Worm (Caenorhabditis elegans) whole organism, L4 larva: ENCODE measurements around the gene R102.8.

Experiments
- D1046.2 ChIP-seq: fragments of 200-800 bp; sonication (Bioruptor generic); IDR thresholded peaks from 2 replicates; pipeline ENCODE4 v1.3.6; 2022; ENCODE audit warnings: missing genetic modification characterization, missing compliant biosample characterization
- F44E2.7 ChIP-seq: fragments of 200-800 bp; sonication (Bioruptor generic); IDR thresholded peaks from 2 replicates; pipeline ENCODE4 v2.1.2; 2022; ENCODE audit warnings: missing genetic modification characterization, missing compliant biosample characterization
- F49E8.2 ChIP-seq: sonication (generic microtip); optimal IDR thresholded peaks from 2 replicates; lab custom pipeline; 2016; ENCODE audit warnings: missing compliant biosample characterization, mild to moderate bottlenecking, missing genetic modification characterization, borderline replicate concordance
- T20F7.1 ChIP-seq: fragments of 200-800 bp; sonication (Bioruptor generic); optimal IDR thresholded peaks from 2 replicates; lab custom pipeline; 2018; ENCODE audit warnings: mild to moderate bottlenecking, missing genetic modification characterization, missing compliant biosample characterization
- Y5F2A.4 ChIP-seq: fragments of 200-800 bp; sonication (Bioruptor generic); optimal IDR thresholded peaks from 2 replicates; lab custom pipeline; 2018; ENCODE audit warnings: mild to moderate bottlenecking, missing genetic modification characterization, missing compliant biosample characterization
- ZK546.5 ChIP-seq, 2 experiments: sonication (generic microtip); optimal IDR thresholded peaks; 2 replicates each; lab custom pipeline; 2017; ENCODE audit warnings: missing biosample characterization in 2 of 2, missing genetic modification characterization in 2 of 2
- aly-2 ChIP-seq: sonication (generic microtip); optimal IDR thresholded peaks from 2 replicates; lab custom pipeline; 2018; ENCODE audit warnings: missing biosample characterization, missing genetic modification characterization
- arid-1 ChIP-seq: fragments of 200-800 bp; sonication (Bioruptor generic); conservative IDR thresholded peaks from 2 replicates; pipeline ENCODE4 v1.3.6; 2022; ENCODE audit warnings: missing genetic modification reagents, missing genetic modification characterization, missing compliant biosample characterization
- ceh-20 ChIP-seq: fragments of 200-800 bp; sonication (Bioruptor generic); IDR thresholded peaks from 2 replicates; pipeline ENCODE4 v1.3.6; 2022; ENCODE audit warnings: missing genetic modification reagents, missing genetic modification characterization, missing compliant biosample characterization
- ceh-28 ChIP-seq: fragments of 150-350 bp; optimal IDR thresholded peaks from 2 replicates; lab custom pipeline; 2014; ENCODE audit warnings: missing biosample characterization, missing genetic modification reagents, missing genetic modification characterization
- ceh-82 ChIP-seq: sonication (generic microtip); optimal IDR thresholded peaks from 2 replicates; lab custom pipeline; 2017; ENCODE audit warnings: missing biosample characterization, missing genetic modification characterization
- cey-2 ChIP-seq: sonication (generic microtip); optimal IDR thresholded peaks from 3 replicates; lab custom pipeline; 2017; ENCODE audit warnings: missing genetic modification characterization, mild to moderate bottlenecking, missing compliant biosample characterization, antibody characterized with exemption, borderline replicate concordance; ENCODE audit not compliant: insufficient read depth
- daf-12 ChIP-seq: fragments of 150-350 bp; optimal IDR thresholded peaks from 2 replicates; lab custom pipeline; 2014; ENCODE audit warnings: missing biosample characterization, missing genetic modification reagents, missing genetic modification characterization
- daf-16 ChIP-seq, 3 experiments: sonication (generic microtip); optimal IDR thresholded peaks; 2 replicates each; lab custom pipeline; 2016 to 2017; ENCODE audit warnings: missing genetic modification characterization in 3 of 3, missing genetic modification reagents in 3 of 3, mild to moderate bottlenecking in 2 of 3, missing compliant biosample characterization in 2 of 3, missing biosample characterization in 1 of 3, moderate library complexity in 1 of 3
- egl-43 ChIP-seq: fragments of 200-800 bp; sonication (Bioruptor generic); IDR thresholded peaks from 2 replicates; pipeline ENCODE4 v1.3.6; 2022; ENCODE audit warnings: missing genetic modification reagents, missing genetic modification characterization, missing compliant biosample characterization
- hlh-11 ChIP-seq: fragments of 200-800 bp; sonication (Bioruptor generic); optimal IDR thresholded peaks from 2 replicates; lab custom pipeline; 2018; ENCODE audit warnings: mild to moderate bottlenecking, missing genetic modification characterization, missing compliant biosample characterization
- hmg-1.1 ChIP-seq: fragments of 200-800 bp; sonication (Bioruptor generic); IDR thresholded peaks from 2 replicates; pipeline ENCODE4 v1.3.6; 2022; ENCODE audit warnings: missing genetic modification reagents, missing genetic modification characterization, missing compliant biosample characterization
- lim-7 ChIP-seq: fragments of 200-800 bp; sonication (Bioruptor generic); IDR thresholded peaks from 2 replicates; pipeline ENCODE4 v1.3.6; 2022; ENCODE audit warnings: missing genetic modification characterization, missing compliant biosample characterization
- lin-1 ChIP-seq: fragments of 200-800 bp; sonication (Bioruptor generic); IDR thresholded peaks from 2 replicates; pipeline ENCODE4 v1.3.6; 2022; ENCODE audit warnings: missing genetic modification reagents, missing genetic modification characterization, missing compliant biosample characterization
- lin-29 ChIP-seq: fragments of 200-800 bp; sonication (Bioruptor generic); IDR thresholded peaks from 2 replicates; pipeline ENCODE4 v1.3.6; 2022; ENCODE audit warnings: missing genetic modification reagents, missing genetic modification characterization, missing compliant biosample characterization
- mep-1 ChIP-seq: fragments of 150-350 bp; sonication (generic microtip); optimal IDR thresholded peaks from 3 replicates; lab custom pipeline; 2014; ENCODE audit warnings: missing biosample characterization, missing genetic modification characterization
- mes-2 ChIP-seq: sonication (generic microtip); optimal IDR thresholded peaks from 2 replicates; lab custom pipeline; 2016; ENCODE audit warnings: missing genotype, mild to moderate bottlenecking, missing genetic modification characterization, missing compliant biosample characterization; ENCODE audit not compliant: poor library complexity, severe bottlenecking
- nhr-237 ChIP-seq: sonication (generic microtip); optimal IDR thresholded peaks from 2 replicates; lab custom pipeline; 2017; ENCODE audit warnings: missing biosample characterization, missing genetic modification characterization
- nhr-28 ChIP-seq: fragments of 150-350 bp; optimal IDR thresholded peaks from 2 replicates; lab custom pipeline; 2014; ENCODE audit warnings: missing biosample characterization, missing genetic modification characterization
- nhr-41 ChIP-seq: fragments of 200-800 bp; sonication (Bioruptor generic); IDR thresholded peaks from 2 replicates; pipeline ENCODE4 v1.3.6; 2022; ENCODE audit warnings: missing genetic modification reagents, missing genetic modification characterization, missing compliant biosample characterization
- nhr-76 ChIP-seq: fragments of 150-350 bp; optimal IDR thresholded peaks from 2 replicates; lab custom pipeline; 2014; ENCODE audit warnings: missing biosample characterization, missing genetic modification characterization
- php-3 ChIP-seq: fragments of 200-800 bp; sonication (Bioruptor generic); IDR thresholded peaks from 2 replicates; pipeline ENCODE4 v1.3.6; 2022; ENCODE audit warnings: missing genetic modification reagents, missing genetic modification characterization, missing compliant biosample characterization
- pqm-1 ChIP-seq: sonication (generic microtip); optimal IDR thresholded peaks from 2 replicates; lab custom pipeline; 2017; ENCODE audit warnings: missing biosample characterization, missing genetic modification characterization
- set-16 ChIP-seq: fragments of 200-800 bp; sonication (Bioruptor generic); IDR thresholded peaks from 2 replicates; pipeline ENCODE4 v1.3.6; 2022; ENCODE audit warnings: missing genetic modification reagents, missing genetic modification characterization, missing compliant biosample characterization
- spr-1 ChIP-seq: sonication (generic microtip); optimal IDR thresholded peaks from 2 replicates; lab custom pipeline; 2016; ENCODE audit warnings: mild to moderate bottlenecking, missing genetic modification characterization, missing compliant biosample characterization
- spr-3 ChIP-seq: fragments of 200-800 bp; sonication (Bioruptor generic); optimal IDR thresholded peaks from 2 replicates; lab custom pipeline; 2018; ENCODE audit warnings: mild to moderate bottlenecking, missing genetic modification characterization, missing compliant biosample characterization
- tag-97 ChIP-seq: fragments of 200-800 bp; sonication (Bioruptor generic); IDR thresholded peaks from 2 replicates; pipeline ENCODE4 v1.3.6; 2022; ENCODE audit warnings: missing genetic modification characterization, missing compliant biosample characterization
- unc-39 ChIP-seq: sonication (generic microtip); optimal IDR thresholded peaks from 2 replicates; lab custom pipeline; 2017; ENCODE audit warnings: missing biosample characterization, missing genetic modification characterization
- unc-62 ChIP-seq, 3 experiments: fragments of 150-350 bp in 1 of 3; sonication (generic microtip); optimal IDR thresholded peaks in 2 of 3; peaks in 1 of 3; 1 replicate in 1 of 3; 2 replicates in 2 of 3; lab custom pipeline; 2014 to 2017; ENCODE audit warnings: missing biosample characterization in 3 of 3, missing genetic modification characterization in 3 of 3, missing genetic modification reagents in 3 of 3, missing genotype in 1 of 3
- zfp-2 ChIP-seq: sonication (generic microtip); optimal IDR thresholded peaks from 2 replicates; lab custom pipeline; 2016; ENCODE audit warnings: mild to moderate bottlenecking, missing genetic modification characterization, missing compliant biosample characterization
- zip-11 ChIP-seq: fragments of 200-800 bp; sonication (Bioruptor generic); IDR thresholded peaks from 2 replicates; pipeline ENCODE4 v1.3.6; 2022; ENCODE audit warnings: missing genetic modification characterization, missing compliant biosample characterization

The R102.8 gene

DNA sequence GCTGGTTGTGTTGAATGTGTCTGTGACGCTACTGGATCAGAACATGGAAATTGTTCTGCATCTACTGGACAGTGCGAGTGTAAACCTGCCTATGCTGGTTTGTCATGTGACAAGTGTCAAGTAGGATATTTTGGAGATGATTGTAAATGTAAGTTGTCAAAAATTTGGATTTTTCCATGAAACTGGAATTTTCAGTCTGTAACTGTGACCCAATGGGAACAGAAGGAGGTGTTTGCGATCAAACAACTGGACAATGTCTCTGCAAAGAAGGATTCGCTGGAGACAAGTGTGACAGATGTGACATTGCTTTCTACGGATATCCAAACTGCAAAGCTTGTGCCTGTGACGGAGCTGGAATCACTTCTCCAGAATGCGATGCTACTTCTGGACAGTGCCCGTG, 21.5 kb downstream of the R102.8 start:
- no peak for TF ChIP-seq F49E8.2 (tag; lab: Kevin White, UChicago)
- peak in 1 of 2 experiments; percentile 99 for TF ChIP-seq unc-62 (GFP tag; optimal IDR thresholded peaks at IDR 0.05 in 1 of 2; lab: Kevin White, UChicago)
- TF ChIP-seq unc-62 (tag; optimal IDR thresholded peaks at IDR 0.05; lab: Kevin White, UChicago) = no peak

DNA sequence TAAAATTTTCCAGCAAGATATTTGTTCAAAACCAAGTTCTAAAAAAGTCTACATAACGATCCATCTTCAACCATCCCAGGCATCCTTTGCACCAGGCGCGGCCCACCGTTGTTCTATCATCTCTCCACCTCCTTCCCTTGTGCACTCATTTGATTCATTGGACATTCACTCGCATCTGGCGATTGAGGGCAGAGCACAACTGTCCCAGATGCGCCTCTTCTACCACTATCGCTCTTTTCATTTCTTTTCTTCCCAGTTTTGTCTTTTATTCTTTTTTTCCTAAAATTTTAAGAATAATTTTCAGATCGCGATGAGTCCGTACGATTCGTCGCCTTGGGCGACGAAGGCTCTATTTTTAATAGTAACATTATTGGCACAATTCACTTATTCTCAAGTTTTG, 23.5 kb downstream of the R102.8 start, which contains the start of gene epi-1:
epi-1 (plus strand) TSS at position 301 of the 400 bp plus-strand sequence.
- TF ChIP-seq nhr-28 (tag; lab: Kevin White, UChicago) (no peak), arid-1 (GFP tag; lab: Robert Waterston, UW) (no peak), mes-2 (tag; lab: Kevin White, UChicago) (no peak), daf-12 (no peak), lin-29 (no peak), aly-2 (no peak), Y5F2A.4 (no peak), cey-2 (tag; lab: Kevin White, UChicago) (no peak), unc-39 (no peak), nhr-41 (GFP tag; lab: Robert Waterston, UW) (no peak), zfp-2 (tag; lab: Kevin White, UChicago) (no peak)

DNA sequence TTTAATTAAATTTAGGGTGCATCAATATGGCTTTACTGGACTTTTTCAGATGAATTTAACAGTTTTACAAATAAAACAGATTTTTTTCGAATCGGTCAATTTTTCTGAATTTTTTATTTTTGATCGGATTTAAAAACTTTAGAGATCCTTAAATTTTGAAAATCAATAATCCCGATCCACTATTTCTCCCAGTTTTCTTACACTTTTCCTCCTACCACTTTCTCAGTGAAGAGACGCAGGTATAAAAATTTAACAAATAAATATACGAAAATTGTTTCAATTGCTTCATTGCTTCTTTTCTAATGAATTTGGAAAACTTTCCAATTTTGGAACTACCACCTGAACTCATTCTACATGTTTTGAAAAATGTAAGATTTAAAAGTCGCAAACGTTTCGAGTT, 25.9 kb downstream of the R102.8 start, which contains the start of gene K08C7.7:
K08C7.7 (plus strand) TSS at position 301 of the 400 bp plus-strand sequence.
- no peak for TF ChIP-seq hmg-1.1 (GFP tag; lab: Robert Waterston, UW)
- no peak for TF ChIP-seq unc-39
- TF ChIP-seq spr-1 (tag; lab: Kevin White, UChicago) = no peak
- TF ChIP-seq mep-1 (tag; lab: Kevin White, UChicago) = no peak
- no peak for TF ChIP-seq ceh-28 (tag; lab: Kevin White, UChicago)
- TF ChIP-seq php-3 (GFP tag; lab: Robert Waterston, UW) = no peak
- no peak for TF ChIP-seq ZK546.5 (tag; optimal IDR thresholded peaks at IDR 0.05; lab: Kevin White, UChicago)
- TF ChIP-seq lin-1 = no peak

DNA sequence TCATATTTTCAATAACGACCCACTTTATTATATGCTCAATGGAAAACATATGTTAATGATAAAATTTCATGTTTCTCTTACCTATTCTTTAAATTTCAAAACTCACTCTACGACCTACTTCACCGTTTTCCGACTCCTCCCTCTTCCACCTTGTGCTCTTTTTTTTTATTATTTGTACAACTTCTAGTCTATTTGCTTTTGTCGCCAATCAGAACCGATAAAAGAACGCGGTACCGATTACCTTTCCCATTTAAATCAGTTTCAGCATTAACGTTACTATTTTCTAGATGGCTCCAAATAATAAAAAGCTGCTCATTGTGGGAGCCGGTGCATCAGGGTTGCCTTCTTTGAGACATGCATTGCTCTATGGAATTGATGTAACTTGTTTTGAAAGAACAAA, 28.3 kb downstream of the R102.8 start, which contains the start of gene fmo-1:
fmo-1 (plus strand) TSS at position 98 of the 400 bp plus-strand sequence.
- TF ChIP-seq nhr-28 (tag; lab: Kevin White, UChicago) (peak; percentile 60), ceh-82 (tag; lab: Kevin White, UChicago) (no peak), egl-43 (no peak), daf-16 (GFP tag; optimal IDR thresholded peaks at IDR 0.05; lab: Kevin White, UChicago) (no peak), daf-16 (tag; optimal IDR thresholded peaks at IDR 0.05; lab: Kevin White, UChicago) (no peak), nhr-76 (tag; lab: Kevin White, UChicago) (no peak), ceh-28 (tag; lab: Kevin White, UChicago) (no peak), zip-11 (GFP tag; lab: Robert Waterston, UW) (no peak), F44E2.7 (GFP tag; lab: Robert Waterston, UW) (no peak), nhr-237 (no peak), lim-7 (GFP tag; lab: Robert Waterston, UW) (no peak), daf-12 (no peak), T20F7.1 (GFP tag; lab: Kevin White, UChicago) (no peak), tag-97 (GFP tag; lab: Robert Waterston, UW) (no peak), spr-3 (no peak), ceh-20 (no peak), pqm-1 (peak; percentile 50), hlh-11 (tag; lab: Kevin White, UChicago) (peak; percentile 16), D1046.2 (GFP tag; lab: Robert Waterston, UW) (no peak), ZK546.5 (tag; optimal IDR thresholded peaks at IDR 0.05; lab: Kevin White, UChicago) (no peak), set-16 (no peak)
- TF ChIP-seq, all 104 proteins: peak for 3
